Fruit fly (Drosophila melanogaster) S2 (cell line): ENCODE measurements around the gene CG3448.

Source experiments
- CG8478 ChIP-seq: fragments of >200 bp; optimal IDR thresholded peaks from 2 replicates; lab custom pipeline; 2018
- CTCF ChIP-seq, 2 experiments: fragments of >200 bp; optimal IDR thresholded peaks; 2 replicates each; lab custom pipeline; 2018

DNA sequence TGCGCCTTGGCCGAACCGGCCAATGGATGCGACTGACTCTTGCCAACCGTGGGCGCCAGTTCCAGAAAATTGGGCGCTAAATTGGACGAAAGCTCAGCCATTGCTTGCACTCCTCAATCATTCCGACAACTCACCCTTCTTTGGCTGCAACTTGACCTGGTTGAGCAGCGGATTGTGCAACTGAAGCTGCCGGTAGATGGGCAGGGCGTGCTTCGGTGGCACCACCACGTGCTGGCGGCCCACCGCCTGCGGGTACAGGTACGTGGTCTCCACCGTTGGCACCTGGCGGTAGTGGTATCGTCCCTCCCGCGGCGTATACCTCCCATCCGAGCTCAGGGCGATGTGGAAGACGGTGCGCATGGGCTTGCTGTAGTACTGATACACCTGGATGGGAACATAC lies 39.1 kb upstream of the CG3448 start:
- TF ChIP-seq CG8478 (lab: Kevin White, UChicago) (no peak), CTCF (optimal IDR thresholded peaks at IDR 0.05; lab: Kevin White, UChicago) (no peak)
